Fruit fly (Drosophila melanogaster): Measurements from ENCODE around the gene CG2698.

- TF ChIP-seq Sin3A (optimal IDR thresholded peaks at IDR 0.05) (no peak), psq (optimal IDR thresholded peaks at IDR 0.05) (no peak), ttk (optimal IDR thresholded peaks at IDR 0.05) (no peak), h (optimal IDR thresholded peaks at IDR 0.05) (no peak), Myc (optimal IDR thresholded peaks at IDR 0.05) (no peak), insv (optimal IDR thresholded peaks at IDR 0.05) (no peak)
Observed at dm6 chr3R:7980222-7980621, 21.1 kb upstream of the CG2698 start, which contains the start of gene Sfp84E.

Measured in Kc167 (cell line).